Worm (Caenorhabditis elegans) whole organism, L4 larva: ENCODE measurements around the gene M04B2.6.

ENCODE experiments used
- F37D6.2 ChIP-seq: sonication (generic microtip); optimal IDR thresholded peaks from 2 replicates; lab custom pipeline; 2016; ENCODE audit warnings: mild to moderate bottlenecking, missing genetic modification characterization, missing compliant biosample characterization
- F44E2.7 ChIP-seq: fragments of 200-800 bp; sonication (Bioruptor generic); IDR thresholded peaks from 2 replicates; pipeline ENCODE4 v2.1.2; 2022; ENCODE audit warnings: missing genetic modification characterization, missing compliant biosample characterization
- Y48G9A.11 ChIP-seq: fragments of 200-800 bp; sonication (Bioruptor generic); IDR thresholded peaks from 2 replicates; pipeline ENCODE4 v1.3.6; 2022; ENCODE audit warnings: missing genetic modification reagents, missing genetic modification characterization, missing compliant biosample characterization
- Y75B8A.6 ChIP-seq: fragments of 200-800 bp; sonication (Bioruptor generic); IDR thresholded peaks from 2 replicates; pipeline ENCODE4 v1.3.6; 2022; ENCODE audit warnings: missing genetic modification reagents, missing genetic modification characterization, missing compliant biosample characterization
- aha-1 ChIP-seq: fragments of 150-350 bp; peaks from one replicate; lab custom pipeline; 2014; ENCODE audit warnings: missing biosample characterization, missing genetic modification characterization
- arid-1 ChIP-seq: fragments of 200-800 bp; sonication (Bioruptor generic); conservative IDR thresholded peaks from 2 replicates; pipeline ENCODE4 v1.3.6; 2022; ENCODE audit warnings: missing genetic modification reagents, missing genetic modification characterization, missing compliant biosample characterization
- ces-1 ChIP-seq: fragments of 150-350 bp; sonication (generic microtip); optimal IDR thresholded peaks from 4 replicates; lab custom pipeline; 2014; ENCODE audit warnings: missing biosample characterization, missing genetic modification reagents, missing genetic modification characterization
- cey-2 ChIP-seq: sonication (generic microtip); optimal IDR thresholded peaks from 3 replicates; lab custom pipeline; 2017; ENCODE audit warnings: missing genetic modification characterization, mild to moderate bottlenecking, missing compliant biosample characterization, antibody characterized with exemption, borderline replicate concordance; ENCODE audit not compliant: insufficient read depth
- dmd-6 ChIP-seq: fragments of 200-800 bp; sonication (Bioruptor generic); IDR thresholded peaks from 2 replicates; pipeline ENCODE4 v1.3.6; 2022; ENCODE audit warnings: missing genetic modification reagents, missing genetic modification characterization, missing compliant biosample characterization
- dpl-1 ChIP-seq: fragments of 150-350 bp; optimal IDR thresholded peaks from 2 replicates; lab custom pipeline; 2014; ENCODE audit warnings: missing biosample characterization, missing genetic modification reagents, missing genetic modification characterization
- dve-1 ChIP-seq: sonication (generic microtip); optimal IDR thresholded peaks from 2 replicates; lab custom pipeline; 2017; ENCODE audit warnings: antibody characterized with exemption, mild to moderate bottlenecking, missing genetic modification characterization, missing compliant biosample characterization; ENCODE audit not compliant: insufficient read depth
- egl-27 ChIP-seq: sonication (generic microtip); optimal IDR thresholded peaks from 3 replicates; lab custom pipeline; 2017; ENCODE audit warnings: missing biosample characterization, missing genetic modification reagents, missing genetic modification characterization
- egl-43 ChIP-seq: fragments of 200-800 bp; sonication (Bioruptor generic); IDR thresholded peaks from 2 replicates; pipeline ENCODE4 v1.3.6; 2022; ENCODE audit warnings: missing genetic modification reagents, missing genetic modification characterization, missing compliant biosample characterization
- hlh-11 ChIP-seq: fragments of 200-800 bp; sonication (Bioruptor generic); optimal IDR thresholded peaks from 2 replicates; lab custom pipeline; 2018; ENCODE audit warnings: mild to moderate bottlenecking, missing genetic modification characterization, missing compliant biosample characterization
- hlh-30 ChIP-seq: sonication (generic microtip); optimal IDR thresholded peaks from 2 replicates; lab custom pipeline; 2017; ENCODE audit warnings: antibody characterized with exemption, mild to moderate bottlenecking, missing genetic modification characterization, missing compliant biosample characterization; ENCODE audit not compliant: insufficient read depth
- hmg-1.1 ChIP-seq: fragments of 200-800 bp; sonication (Bioruptor generic); IDR thresholded peaks from 2 replicates; pipeline ENCODE4 v1.3.6; 2022; ENCODE audit warnings: missing genetic modification reagents, missing genetic modification characterization, missing compliant biosample characterization
- lin-38 ChIP-seq: fragments of 200-800 bp; sonication (Bioruptor generic); IDR thresholded peaks from 2 replicates; pipeline ENCODE4 v1.3.6; 2022; ENCODE audit warnings: missing genetic modification reagents, missing genetic modification characterization, missing compliant biosample characterization
- lin-39 ChIP-seq: fragments of 150-350 bp; optimal IDR thresholded peaks from 2 replicates; lab custom pipeline; 2014; ENCODE audit warnings: missing biosample characterization, missing genetic modification reagents, missing genetic modification characterization
- lsy-2 ChIP-seq, 2 experiments: fragments of 150-350 bp in 1 of 2; sonication (generic microtip) in 1 of 2; optimal IDR thresholded peaks; 2 replicates each; lab custom pipeline; 2014 to 2017; ENCODE audit warnings: missing biosample characterization in 2 of 2, missing genetic modification characterization in 2 of 2
- mdl-1 ChIP-seq, 2 experiments: fragments of 150-350 bp in 1 of 2; sonication (generic microtip) in 1 of 2; optimal IDR thresholded peaks; 2 replicates each; lab custom pipeline; 2014 to 2017; ENCODE audit warnings: missing biosample characterization in 2 of 2, missing genetic modification characterization in 2 of 2
- mdt-29 ChIP-seq: fragments of 200-800 bp; sonication (Bioruptor generic); IDR thresholded peaks from 2 replicates; pipeline ENCODE4 v1.3.6; 2022; ENCODE audit warnings: missing genetic modification reagents, missing genetic modification characterization, missing compliant biosample characterization
- mep-1 ChIP-seq: fragments of 150-350 bp; sonication (generic microtip); optimal IDR thresholded peaks from 3 replicates; lab custom pipeline; 2014; ENCODE audit warnings: missing biosample characterization, missing genetic modification characterization
- nhr-11 ChIP-seq: fragments of 150-350 bp; optimal IDR thresholded peaks from 2 replicates; lab custom pipeline; 2014; ENCODE audit warnings: missing biosample characterization, missing genetic modification characterization
- nhr-25 ChIP-seq: sonication (generic microtip); optimal IDR thresholded peaks from 2 replicates; lab custom pipeline; 2017; ENCODE audit warnings: missing genetic modification characterization, mild to moderate bottlenecking, missing compliant biosample characterization, antibody characterized with exemption, moderate library complexity, borderline replicate concordance; ENCODE audit not compliant: insufficient read depth
- nhr-28 ChIP-seq: fragments of 150-350 bp; optimal IDR thresholded peaks from 2 replicates; lab custom pipeline; 2014; ENCODE audit warnings: missing biosample characterization, missing genetic modification characterization
- nhr-48 ChIP-seq: sonication (generic microtip); optimal IDR thresholded peaks from 2 replicates; lab custom pipeline; 2016; ENCODE audit warnings: mild to moderate bottlenecking, missing genetic modification characterization, missing compliant biosample characterization
- nhr-76 ChIP-seq: fragments of 150-350 bp; optimal IDR thresholded peaks from 2 replicates; lab custom pipeline; 2014; ENCODE audit warnings: missing biosample characterization, missing genetic modification characterization
- php-3 ChIP-seq: fragments of 200-800 bp; sonication (Bioruptor generic); IDR thresholded peaks from 2 replicates; pipeline ENCODE4 v1.3.6; 2022; ENCODE audit warnings: missing genetic modification reagents, missing genetic modification characterization, missing compliant biosample characterization
- pqm-1 ChIP-seq: sonication (generic microtip); optimal IDR thresholded peaks from 2 replicates; lab custom pipeline; 2017; ENCODE audit warnings: missing biosample characterization, missing genetic modification characterization
- sdz-12 ChIP-seq: fragments of 200-800 bp; sonication (Bioruptor generic); optimal IDR thresholded peaks from 2 replicates; lab custom pipeline; 2018; ENCODE audit warnings: mild to moderate bottlenecking, missing genetic modification characterization, missing compliant biosample characterization
- skn-1 ChIP-seq: fragments of 150-350 bp; optimal IDR thresholded peaks from 2 replicates; lab custom pipeline; 2014; ENCODE audit warnings: missing biosample characterization, missing genetic modification characterization
- spr-1 ChIP-seq: sonication (generic microtip); optimal IDR thresholded peaks from 2 replicates; lab custom pipeline; 2016; ENCODE audit warnings: mild to moderate bottlenecking, missing genetic modification characterization, missing compliant biosample characterization
- tag-97 ChIP-seq: fragments of 200-800 bp; sonication (Bioruptor generic); IDR thresholded peaks from 2 replicates; pipeline ENCODE4 v1.3.6; 2022; ENCODE audit warnings: missing genetic modification characterization, missing compliant biosample characterization
- unc-130 ChIP-seq: sonication (generic microtip); optimal IDR thresholded peaks from 2 replicates; lab custom pipeline; 2016; ENCODE audit warnings: missing genetic modification reagents, missing genetic modification characterization, missing compliant biosample characterization
- vab-7 ChIP-seq: fragments of 200-800 bp; sonication (Bioruptor generic); IDR thresholded peaks from 2 replicates; pipeline ENCODE4 v1.3.6; 2022; ENCODE audit warnings: missing genetic modification reagents, missing genetic modification characterization, missing compliant biosample characterization
- zag-1 ChIP-seq: fragments of 150-350 bp; optimal IDR thresholded peaks from 2 replicates; lab custom pipeline; 2014; ENCODE audit warnings: missing biosample characterization, missing genetic modification characterization
- zfp-2 ChIP-seq: sonication (generic microtip); optimal IDR thresholded peaks from 2 replicates; lab custom pipeline; 2016; ENCODE audit warnings: mild to moderate bottlenecking, missing genetic modification characterization, missing compliant biosample characterization
- zip-2 ChIP-seq: fragments of 150-350 bp; optimal IDR thresholded peaks from 2 replicates; lab custom pipeline; 2014; ENCODE audit warnings: missing biosample characterization, missing genetic modification characterization
- ztf-11 ChIP-seq: fragments of 150-350 bp; optimal IDR thresholded peaks from 2 replicates; lab custom pipeline; 2014; ENCODE audit warnings: missing biosample characterization, missing genetic modification characterization
- ztf-7 ChIP-seq: fragments of 150-350 bp; optimal IDR thresholded peaks from 2 replicates; lab custom pipeline; 2014; ENCODE audit warnings: missing biosample characterization, missing genetic modification characterization

Gene M04B2.6

ce11 chrIV:11492345-11492744, 18.2 kb downstream of the M04B2.6 start:
- TF ChIP-seq aha-1 (tag; lab: Kevin White, UChicago) (peak; percentile 83), nhr-28 (tag; lab: Kevin White, UChicago) (peak; percentile 48), hlh-30 (peak; percentile 47), egl-43 (GFP tag; lab: Robert Waterston, UW) (no peak), dmd-6 (GFP tag; lab: Robert Waterston, UW) (peak; percentile 28; the same call in 1 of the 2 replicates)

- TF ChIP-seq ces-1 (no peak), egl-27 (tag; lab: Kevin White, UChicago) (no peak), php-3 (GFP tag; lab: Robert Waterston, UW) (no peak), nhr-76 (tag; lab: Kevin White, UChicago) (peak; percentile 19), Y48G9A.11 (GFP tag; lab: Robert Waterston, UW) (no peak), nhr-48 (tag; lab: Kevin White, UChicago) (peak; percentile 72), F44E2.7 (GFP tag; lab: Robert Waterston, UW) (no peak), skn-1 (tag; lab: Kevin White, UChicago) (no peak), ztf-11 (tag; lab: Kevin White, UChicago) (no peak), sdz-12 (GFP tag; lab: Kevin White, UChicago) (no peak), tag-97 (GFP tag; lab: Robert Waterston, UW) (no peak), hlh-11 (tag; lab: Kevin White, UChicago) (peak; percentile 82), zip-2 (tag; lab: Kevin White, UChicago) (no peak), zag-1 (tag; lab: Kevin White, UChicago) (no peak), mdt-29 (no peak), dpl-1 (GFP tag; lab: Kevin White, UChicago) (no peak), hmg-1.1 (0 out of 2 replicates have a peak, but pooled peaks have one; percentile 25), nhr-11 (tag; lab: Kevin White, UChicago) (no peak), lin-38 (0 out of 2 replicates have a peak, but pooled peaks have one; percentile 19), nhr-28 (tag; lab: Kevin White, UChicago) (peak; percentile 92), ztf-7 (tag; lab: Kevin White, UChicago) (no peak), cey-2 (tag; lab: Kevin White, UChicago) (peak; percentile 60), vab-7 (GFP tag; lab: Robert Waterston, UW) (no peak), lin-39 (tag; lab: Kevin White, UChicago) (no peak), arid-1 (GFP tag; lab: Robert Waterston, UW) (no peak), F37D6.2 (tag; lab: Kevin White, UChicago) (no peak), pqm-1 (tag; lab: Kevin White, UChicago) (no peak), zfp-2 (tag; lab: Kevin White, UChicago) (no peak), mdl-1 (tag; optimal IDR thresholded peaks at IDR 0.05; lab: Kevin White, UChicago) (peak in 1 of 2 experiments; percentile 52), dve-1 (tag; lab: Kevin White, UChicago) (peak; percentile 65), dmd-6 (GFP tag; lab: Robert Waterston, UW) (peak; percentile 49), unc-130 (no peak), nhr-25 (tag; lab: Kevin White, UChicago) (peak; percentile 21), mep-1 (tag; lab: Kevin White, UChicago) (peak; percentile 12), egl-43 (GFP tag; lab: Robert Waterston, UW) (no peak), Y75B8A.6 (GFP tag; lab: Robert Waterston, UW) (no peak), hlh-30 (peak; percentile 45), lsy-2 (tag; optimal IDR thresholded peaks at IDR 0.05; lab: Kevin White, UChicago) (peak in 1 of 2 experiments; percentile 46), spr-1 (tag; lab: Kevin White, UChicago) (peak; percentile 56)
Observed at ce11 chrIV:11491422-11491821, 19.1 kb downstream of the M04B2.6 start.
